Worm (Caenorhabditis elegans) whole organism, young adult: ENCODE measurements around the gene rpoa-12.

Experiments
- B0035.1 ChIP-seq: sonication (generic microtip); optimal IDR thresholded peaks from 2 replicates; lab custom pipeline; 2016; ENCODE audit warnings: missing genetic modification characterization, mild to moderate bottlenecking, missing compliant biosample characterization, missing genotype, missing genetic modification reagents
- B0261.1 ChIP-seq: sonication (generic microtip); optimal IDR thresholded peaks from 2 replicates; lab custom pipeline; 2016; ENCODE audit warnings: mild to moderate bottlenecking, missing genetic modification characterization, moderate library complexity, missing compliant biosample characterization
- B0336.3 ChIP-seq: fragments of 200-800 bp; sonication (Bioruptor generic); IDR thresholded peaks from 2 replicates; pipeline ENCODE4 v1.3.6; 2022; ENCODE audit warnings: missing genetic modification characterization, missing compliant biosample characterization
- C06A6.2 ChIP-seq: fragments of 200-800 bp; sonication (Bioruptor generic); conservative IDR thresholded peaks from 2 replicates; pipeline ENCODE4 v1.3.6; 2022; ENCODE audit warnings: missing genetic modification characterization, missing compliant biosample characterization
- C17E4.6 ChIP-seq: fragments of 200-800 bp; sonication (Bioruptor generic); IDR thresholded peaks from 2 replicates; pipeline ENCODE4 v1.3.6; 2022; ENCODE audit warnings: missing genetic modification reagents, missing genetic modification characterization, missing compliant biosample characterization
- F33H1.4 ChIP-seq: fragments of 200-800 bp; sonication (Bioruptor generic); IDR thresholded peaks from 2 replicates; pipeline ENCODE4 v1.3.6; 2022; ENCODE audit warnings: missing genetic modification reagents, missing genetic modification characterization, missing compliant biosample characterization
- F49E8.2 ChIP-seq: sonication (generic microtip); optimal IDR thresholded peaks from 3 replicates; lab custom pipeline; 2017; ENCODE audit warnings: missing genetic modification characterization, mild to moderate bottlenecking, missing compliant biosample characterization, antibody characterized with exemption, moderate library complexity; ENCODE audit not compliant: insufficient read depth
- F52B5.7 ChIP-seq: sonication (generic microtip); optimal IDR thresholded peaks from 2 replicates; lab custom pipeline; 2016; ENCODE audit warnings: mild to moderate bottlenecking, missing genetic modification characterization, missing compliant biosample characterization
- F55B11.4 ChIP-seq: sonication (generic microtip); optimal IDR thresholded peaks from 2 replicates; lab custom pipeline; 2016; ENCODE audit warnings: missing compliant biosample characterization, missing genetic modification characterization, borderline replicate concordance; ENCODE audit not compliant: insufficient read depth
- F57A8.1 ChIP-seq: fragments of 200-800 bp; sonication (Bioruptor generic); optimal IDR thresholded peaks from 2 replicates; lab custom pipeline; 2018; ENCODE audit warnings: mild to moderate bottlenecking, missing genetic modification characterization, moderate library complexity, missing compliant biosample characterization
- ZK185.1 ChIP-seq: sonication (generic microtip); optimal IDR thresholded peaks from 2 replicates; lab custom pipeline; 2016; ENCODE audit warnings: mild to moderate bottlenecking, missing genetic modification characterization, missing compliant biosample characterization; ENCODE audit not compliant: poor library complexity, severe bottlenecking
- ama-1 ChIP-seq, 3 experiments: fragments of 150-350 bp in 1 of 3; sonication (generic microtip) in 2 of 3; optimal IDR thresholded peaks; 2 replicates each; lab custom pipeline; 2014 to 2018; ENCODE audit warnings: missing biosample characterization in 2 of 3, missing genetic modification characterization in 2 of 3, missing genetic modification reagents in 2 of 3
- aptf-2 ChIP-seq: fragments of 200-800 bp; sonication (Bioruptor generic); conservative IDR thresholded peaks from 2 replicates; pipeline ENCODE4 v1.3.6; 2022; ENCODE audit warnings: missing genetic modification reagents, missing genetic modification characterization, missing compliant biosample characterization
- attf-3 ChIP-seq: fragments of 200-800 bp; sonication (Bioruptor generic); conservative IDR thresholded peaks from 2 replicates; pipeline ENCODE4 v1.3.6; 2022; ENCODE audit warnings: missing genetic modification reagents, missing genetic modification characterization, missing compliant biosample characterization
- ccch-3 ChIP-seq: fragments of 200-800 bp; sonication (Bioruptor generic); optimal IDR thresholded peaks from 2 replicates; lab custom pipeline; 2018; ENCODE audit warnings: mild to moderate bottlenecking, missing genetic modification characterization, missing compliant biosample characterization
- cebp-1 ChIP-seq, 2 experiments: fragments of 200-800 bp in 1 of 2; sonication (Bioruptor generic) in 1 of 2; sonication (generic microtip) in 1 of 2; IDR thresholded peaks in 1 of 2; optimal IDR thresholded peaks in 1 of 2; 2 replicates each; pipeline versions ENCODE4 v1.3.6 to Lab custom; 2017 to 2022; ENCODE audit warnings: missing compliant biosample characterization in 2 of 2, missing genetic modification characterization in 2 of 2, mild to moderate bottlenecking in 1 of 2, missing genetic modification reagents in 1 of 2, moderate library complexity in 1 of 2
- ceh-79 ChIP-seq: sonication (generic microtip); optimal IDR thresholded peaks from 2 replicates; lab custom pipeline; 2017; ENCODE audit warnings: mild to moderate bottlenecking, missing genetic modification characterization, missing compliant biosample characterization
- ceh-91 ChIP-seq: fragments of 200-800 bp; sonication (Bioruptor generic); IDR thresholded peaks from 2 replicates; pipeline ENCODE4 v1.3.6; 2022; ENCODE audit warnings: missing genetic modification reagents, missing genetic modification characterization, missing compliant biosample characterization
- dox-1 ChIP-seq: fragments of 200-800 bp; sonication (Bioruptor generic); IDR thresholded peaks from 2 replicates; pipeline ENCODE4 v1.3.6; 2022; ENCODE audit warnings: missing genetic modification reagents, missing genetic modification characterization, missing compliant biosample characterization
- dpff-1 ChIP-seq: sonication (generic microtip); optimal IDR thresholded peaks from 2 replicates; lab custom pipeline; 2017; ENCODE audit warnings: mild to moderate bottlenecking, missing genetic modification characterization, missing compliant biosample characterization
- dpl-1 ChIP-seq: fragments of 150-350 bp; optimal IDR thresholded peaks from 2 replicates; lab custom pipeline; 2014; ENCODE audit warnings: missing biosample characterization, missing genetic modification reagents, missing genetic modification characterization
- ekl-4 ChIP-seq: fragments of 200-800 bp; sonication (Bioruptor generic); IDR thresholded peaks from 2 replicates; pipeline ENCODE4 v1.3.6; 2022; ENCODE audit warnings: missing genetic modification reagents, missing genetic modification characterization, missing compliant biosample characterization
- ets-4 ChIP-seq: fragments of 200-800 bp; sonication (Bioruptor generic); optimal IDR thresholded peaks from 2 replicates; lab custom pipeline; 2018; ENCODE audit warnings: mild to moderate bottlenecking, missing genetic modification characterization, missing compliant biosample characterization
- fkh-3 ChIP-seq: sonication (generic microtip); optimal IDR thresholded peaks from 2 replicates; lab custom pipeline; 2016; ENCODE audit warnings: mild to moderate bottlenecking, missing genetic modification characterization, missing compliant biosample characterization
- hmg-1.2 ChIP-seq: fragments of 200-800 bp; sonication (Bioruptor generic); IDR thresholded peaks from 2 replicates; pipeline ENCODE4 v1.3.6; 2022; ENCODE audit warnings: missing genetic modification reagents, missing genetic modification characterization, missing compliant biosample characterization
- hsf-1 ChIP-seq: fragments of 200-800 bp; sonication (Bioruptor generic); IDR thresholded peaks from 2 replicates; pipeline ENCODE4 v1.3.6; 2022; ENCODE audit warnings: missing genetic modification reagents, missing genetic modification characterization, missing compliant biosample characterization
- lin-26 ChIP-seq: fragments of 200-800 bp; sonication (Bioruptor generic); IDR thresholded peaks from 2 replicates; pipeline ENCODE4 v1.3.6; 2022; ENCODE audit warnings: missing genetic modification reagents, missing genetic modification characterization, missing compliant biosample characterization
- lin-54 ChIP-seq: fragments of 200-800 bp; sonication (Bioruptor generic); optimal IDR thresholded peaks from 2 replicates; lab custom pipeline; 2018; ENCODE audit warnings: mild to moderate bottlenecking, missing genetic modification characterization, missing compliant biosample characterization
- lsl-1 ChIP-seq: fragments of 200-800 bp; sonication (Bioruptor generic); optimal IDR thresholded peaks from 2 replicates; lab custom pipeline; 2018; ENCODE audit warnings: mild to moderate bottlenecking, missing genetic modification characterization, moderate library complexity, missing compliant biosample characterization
- madf-3 ChIP-seq: fragments of 200-800 bp; sonication (Bioruptor generic); IDR thresholded peaks from 2 replicates; pipeline ENCODE4 v1.3.6; 2022; ENCODE audit warnings: missing genetic modification reagents, missing genetic modification characterization, missing compliant biosample characterization
- madf-8 ChIP-seq: fragments of 200-800 bp; sonication (Bioruptor generic); conservative IDR thresholded peaks from 2 replicates; pipeline ENCODE4 v1.3.6; 2022; ENCODE audit warnings: missing genetic modification reagents, missing genetic modification characterization, missing compliant biosample characterization
- mcd-1 ChIP-seq: fragments of 200-800 bp; sonication (Bioruptor generic); IDR thresholded peaks from 2 replicates; pipeline ENCODE4 v1.3.6; 2022; ENCODE audit warnings: missing genetic modification reagents, missing genetic modification characterization, missing compliant biosample characterization
- mes-4 ChIP-seq: sonication (generic microtip); optimal IDR thresholded peaks from 2 replicates; lab custom pipeline; 2016; ENCODE audit warnings: missing genotype, missing genetic modification characterization, missing compliant biosample characterization
- nfyb-1 ChIP-seq: fragments of 200-800 bp; sonication (Bioruptor generic); IDR thresholded peaks from 2 replicates; pipeline ENCODE4 v1.3.6; 2022; ENCODE audit warnings: missing genetic modification reagents, missing genetic modification characterization, missing compliant biosample characterization
- nhr-80 ChIP-seq: sonication (generic microtip); optimal IDR thresholded peaks from 2 replicates; lab custom pipeline; 2016; ENCODE audit warnings: missing genetic modification characterization, missing compliant biosample characterization
- nhr-90 ChIP-seq: sonication (generic microtip); optimal IDR thresholded peaks from 2 replicates; lab custom pipeline; 2016; ENCODE audit warnings: missing genotype, mild to moderate bottlenecking, missing genetic modification characterization, missing compliant biosample characterization
- pha-4 ChIP-seq: fragments of 150-350 bp; sonication (generic microtip); optimal IDR thresholded peaks from 2 replicates; lab custom pipeline; 2014; ENCODE audit warnings: missing biosample characterization, missing genetic modification reagents, missing genetic modification characterization
- rec-8 ChIP-seq, 2 experiments: sonication (generic microtip); optimal IDR thresholded peaks; 2 replicates each; lab custom pipeline; 2016; ENCODE audit warnings: mild to moderate bottlenecking in 2 of 2, missing genetic modification characterization in 2 of 2, missing genetic modification reagents in 2 of 2, missing genotype in 2 of 2, missing biosample characterization in 1 of 2, missing compliant biosample characterization in 1 of 2, moderate library complexity in 1 of 2
- rpc-1 ChIP-seq, 2 experiments: fragments of 150-350 bp in 1 of 2; sonication (generic microtip) in 1 of 2; optimal IDR thresholded peaks; 2 replicates each; lab custom pipeline; 2014 to 2018; ENCODE audit warnings: missing biosample characterization in 1 of 2, missing genetic modification characterization in 1 of 2, missing genetic modification reagents in 1 of 2, missing genotype in 1 of 2
- sea-2 ChIP-seq: fragments of 200-800 bp; sonication (Bioruptor generic); IDR thresholded peaks from 2 replicates; pipeline ENCODE4 v1.3.6; 2022; ENCODE audit warnings: missing genetic modification characterization, missing compliant biosample characterization
- snpc-3.4 ChIP-seq: sonication (generic microtip); optimal IDR thresholded peaks from 2 replicates; lab custom pipeline; 2017; ENCODE audit warnings: missing genetic modification characterization, mild to moderate bottlenecking, missing compliant biosample characterization, antibody characterized with exemption, moderate library complexity, missing genotype, missing genetic modification reagents
- snpc-4 ChIP-seq, 5 experiments: fragments of 150-350 bp in 1 of 5; sonication (generic microtip) in 4 of 5; optimal IDR thresholded peaks; 2 replicates each; lab custom pipeline; 2014 to 2018; ENCODE audit warnings: missing genetic modification characterization in 5 of 5, missing biosample characterization in 3 of 5, antibody characterized with exemption in 2 of 5, mild to moderate bottlenecking in 2 of 5, missing compliant biosample characterization in 2 of 5, missing genotype in 2 of 5, moderate library complexity in 2 of 5, missing genetic modification reagents in 1 of 5
- zfh-2 ChIP-seq: fragments of 200-800 bp; sonication (Bioruptor generic); conservative IDR thresholded peaks from 2 replicates; pipeline ENCODE4 v1.3.6; 2022; ENCODE audit warnings: missing genetic modification reagents, missing genetic modification characterization, missing compliant biosample characterization
- zim-3 ChIP-seq: sonication (generic microtip); optimal IDR thresholded peaks from 2 replicates; lab custom pipeline; 2017; ENCODE audit warnings: mild to moderate bottlenecking, missing genetic modification characterization, moderate library complexity, missing compliant biosample characterization
- ztf-22 ChIP-seq: fragments of 200-800 bp; sonication (Bioruptor generic); optimal IDR thresholded peaks from 2 replicates; lab custom pipeline; 2018; ENCODE audit warnings: mild to moderate bottlenecking, missing genetic modification characterization, moderate library complexity, missing compliant biosample characterization

The rpoa-12 gene

DNA sequence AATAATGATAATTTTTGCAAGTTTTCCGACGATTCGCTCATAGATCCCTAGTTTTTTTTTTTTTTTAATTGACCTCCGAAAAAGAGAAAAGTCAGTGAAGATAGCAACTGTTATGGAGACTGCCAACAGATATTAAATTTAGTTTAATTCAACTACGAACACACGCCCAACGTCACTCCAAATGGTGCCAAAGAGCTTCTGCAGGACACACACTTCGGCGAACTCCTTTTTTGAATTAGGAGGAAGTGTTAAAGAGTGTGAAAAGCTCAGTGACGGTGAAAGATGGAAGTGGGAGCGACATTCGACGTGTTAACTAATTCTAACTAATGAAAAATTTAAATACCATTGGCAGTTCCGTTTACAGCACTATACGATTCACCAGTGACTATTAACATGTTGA, 11.1 kb downstream of the rpoa-12 start (continued):
- TF ChIP-seq ama-1 (optimal IDR thresholded peaks at IDR 0.05; lab: Kevin White, UChicago): peak; percentile 43
- TF ChIP-seq ama-1 (GFP tag; optimal IDR thresholded peaks at IDR 0.05; lab: Kevin White, UChicago): peak in 1 of 2 experiments; percentile 60
- no peak for TF ChIP-seq C17E4.6
- no peak for TF ChIP-seq pha-4 (tag; lab: Kevin White, UChicago)
- no peak for TF ChIP-seq F52B5.7 (tag; lab: Kevin White, UChicago)
- 0 out of 2 replicates have a peak, but pooled peaks have one; percentile 42 for TF ChIP-seq ekl-4
- no peak for TF ChIP-seq snpc-4 (GFP tag; optimal IDR thresholded peaks at IDR 0.05; lab: Kevin White, UChicago)
- peak in 1 of 4 experiments; percentile 25 for TF ChIP-seq snpc-4 (tag; optimal IDR thresholded peaks at IDR 0.05; lab: Kevin White, UChicago)
- no peak; the same call in 1 of the 2 replicates for TF ChIP-seq hmg-1.2 (GFP tag; lab: Robert Waterston, UW)
- no peak for TF ChIP-seq zim-3 (tag; lab: Kevin White, UChicago)
- TF ChIP-seq lsl-1: no peak
- no peak for TF ChIP-seq zfh-2 (GFP tag; lab: Robert Waterston, UW)
- TF ChIP-seq B0261.1: no peak
- no peak for TF ChIP-seq rpc-1 (optimal IDR thresholded peaks at IDR 0.05; lab: Kevin White, UChicago)
- no peak for TF ChIP-seq rpc-1 (tag; optimal IDR thresholded peaks at IDR 0.05; lab: Kevin White, UChicago)
- TF ChIP-seq mes-4: no peak
- no peak for TF ChIP-seq ztf-22 (GFP tag; lab: Kevin White, UChicago)
- 0 out of 2 replicates have a peak, but pooled peaks have one; percentile 40 for TF ChIP-seq nfyb-1 (GFP tag; lab: Robert Waterston, UW)
- TF ChIP-seq cebp-1 (GFP tag; IDR thresholded peaks at IDR 0.05; lab: Robert Waterston, UW): no peak; the same call in 1 of the 2 replicates
- TF ChIP-seq cebp-1 (tag; optimal IDR thresholded peaks at IDR 0.05; lab: Kevin White, UChicago): peak; percentile 31
- no peak for TF ChIP-seq B0035.1 (tag; lab: Kevin White, UChicago)
- no peak for TF ChIP-seq attf-3 (GFP tag; lab: Robert Waterston, UW)
- TF ChIP-seq mcd-1 (GFP tag; lab: Robert Waterston, UW): no peak
- TF ChIP-seq hsf-1: 0 out of 2 replicates have a peak, but pooled peaks have one; percentile 32
- TF ChIP-seq dpl-1 (GFP tag; lab: Kevin White, UChicago): no peak
- no peak for TF ChIP-seq ets-4 (GFP tag; lab: Kevin White, UChicago)
- no peak for TF ChIP-seq nhr-80 (tag; lab: Kevin White, UChicago)
- no peak for TF ChIP-seq aptf-2 (GFP tag; lab: Robert Waterston, UW)
- TF ChIP-seq F57A8.1 (GFP tag; lab: Kevin White, UChicago): no peak
- no peak for TF ChIP-seq C06A6.2 (GFP tag; lab: Robert Waterston, UW)
- TF ChIP-seq nhr-90: peak; percentile 65
- TF ChIP-seq madf-3: peak; percentile 13; the same call in 1 of the 2 replicates
- TF ChIP-seq ceh-91 (GFP tag; lab: Robert Waterston, UW): no peak
- TF ChIP-seq F49E8.2 (tag; lab: Kevin White, UChicago): peak; percentile 22
- TF ChIP-seq F33H1.4 (GFP tag; lab: Robert Waterston, UW): no peak

DNA sequence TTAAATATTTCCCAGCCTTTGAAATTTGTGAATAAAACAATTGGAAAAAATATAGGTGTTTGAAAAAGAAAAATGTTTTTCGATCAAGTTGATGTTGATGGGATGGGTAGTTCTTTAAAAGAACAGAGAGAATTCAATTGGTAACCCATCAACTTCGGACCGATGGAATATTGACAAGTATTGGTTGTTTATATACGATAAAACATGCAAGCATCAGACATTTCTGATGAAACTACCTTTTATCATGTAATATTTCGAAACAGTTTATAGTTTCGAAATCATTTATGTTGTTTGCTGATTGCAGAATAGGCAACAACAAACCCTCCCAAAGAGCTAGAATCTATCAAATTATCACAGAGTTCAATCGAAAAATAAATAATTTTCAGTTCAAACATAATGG, 13.2 kb downstream of the rpoa-12 start:
- TF ChIP-seq madf-8 (GFP tag; lab: Robert Waterston, UW): no peak
- TF ChIP-seq attf-3 (GFP tag; lab: Robert Waterston, UW): no peak
- TF ChIP-seq ZK185.1 (tag; lab: Kevin White, UChicago): no peak
- no peak for TF ChIP-seq dpl-1 (GFP tag; lab: Kevin White, UChicago)
- TF ChIP-seq F33H1.4 (GFP tag; lab: Robert Waterston, UW): no peak
- TF ChIP-seq cebp-1 (GFP tag; IDR thresholded peaks at IDR 0.05; lab: Robert Waterston, UW): no peak
- TF ChIP-seq cebp-1 (tag; optimal IDR thresholded peaks at IDR 0.05; lab: Kevin White, UChicago): peak; percentile 87
- TF ChIP-seq sea-2 (GFP tag; lab: Robert Waterston, UW): no peak
- no peak for TF ChIP-seq dpff-1 (tag; lab: Kevin White, UChicago)
- no peak for TF ChIP-seq ceh-79
- no peak for TF ChIP-seq hsf-1
- no peak for TF ChIP-seq lin-54 (GFP tag; lab: Kevin White, UChicago)
- TF ChIP-seq snpc-3.4 (tag; lab: Kevin White, UChicago): no peak
- TF ChIP-seq ccch-3 (GFP tag; lab: Kevin White, UChicago): no peak
- no peak for TF ChIP-seq rec-8 (tag; optimal IDR thresholded peaks at IDR 0.05; lab: Kevin White, UChicago)
- no peak for TF ChIP-seq F55B11.4 (tag; lab: Kevin White, UChicago)
- TF ChIP-seq lin-26 (GFP tag; lab: Robert Waterston, UW): no peak
- no peak for TF ChIP-seq B0336.3 (GFP tag; lab: Robert Waterston, UW)
- no peak for TF ChIP-seq fkh-3 (tag; lab: Kevin White, UChicago)
- TF ChIP-seq ceh-91 (GFP tag; lab: Robert Waterston, UW): no peak
- no peak for TF ChIP-seq dox-1 (GFP tag; lab: Robert Waterston, UW)
- no peak for TF ChIP-seq nfyb-1 (GFP tag; lab: Robert Waterston, UW)
